Worm (Caenorhabditis elegans) whole organism, early embryonic: ENCODE results near the gene F45D3.3.

ENCODE experiments used
- B0310.2 ChIP-seq: sonication (generic microtip); optimal IDR thresholded peaks from 2 replicates; lab custom pipeline; 2016; ENCODE audit warnings: mild to moderate bottlenecking, missing genetic modification characterization, missing compliant biosample characterization
- F13C5.2 ChIP-seq: sonication (generic microtip); optimal IDR thresholded peaks from 2 replicates; lab custom pipeline; 2017; ENCODE audit warnings: mild to moderate bottlenecking, missing genetic modification characterization, inconsistent platforms, missing compliant biosample characterization
- aly-1 ChIP-seq: sonication (generic microtip); optimal IDR thresholded peaks from 2 replicates; lab custom pipeline; 2016; ENCODE audit warnings: missing genetic modification characterization, missing compliant biosample characterization
- ama-1 ChIP-seq: fragments of 150-350 bp; optimal IDR thresholded peaks from 2 replicates; lab custom pipeline; 2014
- ceh-13 ChIP-seq: fragments of 200-800 bp; sonication (Bioruptor generic); optimal IDR thresholded peaks from 2 replicates; lab custom pipeline; 2018; ENCODE audit warnings: mild to moderate bottlenecking, missing genetic modification characterization, missing compliant biosample characterization
- ceh-36 ChIP-seq: sonication (generic microtip); optimal IDR thresholded peaks from 2 replicates; lab custom pipeline; 2016; ENCODE audit warnings: missing genetic modification characterization, inconsistent platforms, missing compliant biosample characterization
- ets-7 ChIP-seq: sonication (generic microtip); optimal IDR thresholded peaks from 2 replicates; lab custom pipeline; 2016; ENCODE audit warnings: missing genotype, missing genetic modification characterization, missing compliant biosample characterization
- flt-1 ChIP-seq: fragments of 200-800 bp; sonication (Bioruptor generic); IDR thresholded peaks from 2 replicates; pipeline ENCODE4 v1.3.6; 2022; ENCODE audit warnings: missing genetic modification characterization, missing compliant biosample characterization
- hmbx-1 ChIP-seq: sonication (generic microtip); optimal IDR thresholded peaks from 2 replicates; lab custom pipeline; 2016; ENCODE audit warnings: mild to moderate bottlenecking, missing genetic modification characterization, missing compliant biosample characterization
- hmg-4 ChIP-seq: fragments of 200-800 bp; sonication (Bioruptor generic); optimal IDR thresholded peaks from 2 replicates; lab custom pipeline; 2018; ENCODE audit warnings: mild to moderate bottlenecking, missing genetic modification characterization, missing compliant biosample characterization
- hnd-1 ChIP-seq: sonication (generic microtip); optimal IDR thresholded peaks from 2 replicates; lab custom pipeline; 2016; ENCODE audit warnings: missing genetic modification characterization, missing compliant biosample characterization
- pes-1 ChIP-seq: fragments of 200-800 bp; sonication (Bioruptor generic); IDR thresholded peaks from 2 replicates; pipeline ENCODE4 v1.3.6; 2022; ENCODE audit warnings: missing genetic modification reagents, missing genetic modification characterization, missing compliant biosample characterization
- scrt-1 ChIP-seq: fragments of 200-800 bp; sonication (Bioruptor generic); IDR thresholded peaks from 2 replicates; pipeline ENCODE4 v1.3.6; 2022; ENCODE audit warnings: missing genetic modification characterization, missing compliant biosample characterization
- sea-1 ChIP-seq: fragments of 200-800 bp; sonication (Bioruptor generic); conservative IDR thresholded peaks from 2 replicates; pipeline ENCODE4 v1.3.6; 2022; ENCODE audit warnings: missing genetic modification characterization, missing compliant biosample characterization
- tbx-11 ChIP-seq: fragments of 200-800 bp; sonication (Bioruptor generic); IDR thresholded peaks from 2 replicates; pipeline ENCODE4 v1.3.6; 2022; ENCODE audit warnings: missing genetic modification characterization, missing compliant biosample characterization
- tbx-37 ChIP-seq: fragments of 200-800 bp; sonication (Bioruptor generic); conservative IDR thresholded peaks from 2 replicates; pipeline ENCODE4 v1.3.6; 2022; ENCODE audit warnings: missing genetic modification reagents, missing genetic modification characterization, missing compliant biosample characterization
- tra-4 ChIP-seq: sonication (generic microtip); optimal IDR thresholded peaks from 2 replicates; lab custom pipeline; 2017; ENCODE audit warnings: missing genetic modification characterization, missing compliant biosample characterization

Gene F45D3.3

ce11 chrV:12518770-12519169 is 31.4 kb downstream of the F45D3.3 start:
- no peak for TF ChIP-seq tbx-37
- no peak for TF ChIP-seq tbx-11 (GFP tag; lab: Robert Waterston, UW)
- no peak for TF ChIP-seq hnd-1 (tag; lab: Kevin White, UChicago)

DNA sequence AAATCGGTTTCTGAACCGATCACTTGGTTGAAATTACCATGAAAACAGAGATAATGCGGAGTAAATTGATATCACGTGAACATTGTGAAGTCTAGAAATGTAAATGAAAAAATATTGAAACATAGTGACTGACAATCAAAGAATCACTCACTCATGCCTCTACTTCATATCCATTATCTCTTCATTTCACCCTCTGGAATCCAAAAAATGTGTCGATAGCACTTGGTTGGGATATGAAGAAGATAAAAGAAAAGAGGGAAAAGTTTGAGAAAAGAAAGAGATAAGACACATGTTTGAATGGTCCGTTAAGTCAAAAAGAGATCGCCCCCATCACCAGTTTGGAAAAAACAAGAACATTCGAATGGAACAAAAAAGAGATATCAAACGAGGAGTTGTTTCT is 32.4 kb downstream of the F45D3.3 start:
- no peak for TF ChIP-seq tra-4 (tag; lab: Kevin White, UChicago)
- TF ChIP-seq B0310.2 (tag; lab: Kevin White, UChicago) = no peak
- TF ChIP-seq aly-1 = no peak
- TF ChIP-seq tbx-37 = no peak
- no peak for TF ChIP-seq hmbx-1 (tag; lab: Kevin White, UChicago)
- TF ChIP-seq ceh-13 (GFP tag; lab: Kevin White, UChicago) = no peak
- TF ChIP-seq ets-7 (tag; lab: Kevin White, UChicago) = no peak
- TF ChIP-seq F13C5.2 (tag; lab: Kevin White, UChicago) = no peak
- no peak for TF ChIP-seq ama-1 (lab: Kevin White, UChicago)
- TF ChIP-seq hnd-1 (tag; lab: Kevin White, UChicago) = no peak

ce11 chrV:12517148-12517547 is 33.0 kb downstream of the F45D3.3 start, which contains the start of gene cal-1:
TSS of gene cal-1 (minus strand) at chrV:12517248.
- TF ChIP-seq ama-1 (lab: Kevin White, UChicago) = no peak
- TF ChIP-seq hmg-4 = no peak
- TF ChIP-seq ceh-36 = no peak

DNA sequence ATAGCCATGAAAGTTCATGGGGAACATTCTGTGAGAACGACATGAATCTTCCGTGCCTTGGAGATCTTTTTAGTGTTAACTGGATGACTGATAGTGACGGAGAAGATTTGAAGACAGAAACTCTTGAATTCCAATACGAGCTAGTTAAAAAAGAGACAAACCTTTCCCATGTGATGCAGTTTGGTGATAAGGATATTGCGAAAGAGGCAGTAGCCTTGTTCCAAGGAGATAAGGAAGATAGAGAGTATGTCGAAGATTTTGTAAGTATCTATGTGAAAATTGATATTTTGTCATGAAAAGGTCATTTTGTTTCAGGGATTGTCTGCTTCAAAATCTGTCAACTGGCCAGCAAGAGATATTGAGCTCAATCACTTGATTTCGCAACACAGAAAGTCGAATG is 36.3 kb downstream of the F45D3.3 start:
- TF ChIP-seq scrt-1 (GFP tag; lab: Robert Waterston, UW) (no peak), sea-1 (GFP tag; lab: Robert Waterston, UW) (no peak), tbx-37 (no peak), tra-4 (tag; lab: Kevin White, UChicago) (no peak), aly-1 (no peak), F13C5.2 (tag; lab: Kevin White, UChicago) (no peak), pes-1 (GFP tag; lab: Robert Waterston, UW) (no peak), ceh-13 (GFP tag; lab: Kevin White, UChicago) (no peak), tbx-11 (GFP tag; lab: Robert Waterston, UW) (no peak), flt-1 (GFP tag; lab: Robert Waterston, UW) (no peak)

DNA sequence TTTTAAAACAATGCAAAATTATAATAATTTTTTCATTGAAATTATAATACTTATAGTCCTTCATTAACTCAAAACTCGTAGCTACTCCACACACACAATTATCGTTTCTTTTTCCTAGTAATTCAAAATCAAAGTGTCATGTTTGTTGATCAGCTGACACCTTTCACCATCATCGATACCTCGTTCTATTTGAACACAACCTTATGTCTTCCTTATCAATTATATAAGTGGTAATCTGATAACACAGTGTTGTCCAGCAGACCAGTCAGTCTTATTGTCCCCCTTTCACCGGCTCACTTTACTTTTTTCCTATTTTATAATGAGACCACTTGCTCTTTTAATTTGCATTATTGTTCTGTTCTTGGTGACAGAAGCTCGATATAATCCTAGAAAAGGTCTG is 37.4 kb downstream of the F45D3.3 start, which contains the start of the genes T28H10.2 and lgmn-1:
TSS of gene T28H10.2 (minus strand) at position 177 of the 400 bp plus-strand sequence.
TSS of gene lgmn-1 (plus strand) at position 284 of the 400 bp plus-strand sequence.
- TF ChIP-seq ceh-13 (GFP tag; lab: Kevin White, UChicago) (no peak), hmg-4 (no peak), tbx-11 (GFP tag; lab: Robert Waterston, UW) (no peak), aly-1 (no peak), ets-7 (tag; lab: Kevin White, UChicago) (no peak), pes-1 (GFP tag; lab: Robert Waterston, UW) (no peak), tra-4 (tag; lab: Kevin White, UChicago) (no peak), tbx-37 (no peak), hmbx-1 (tag; lab: Kevin White, UChicago) (no peak), flt-1 (GFP tag; lab: Robert Waterston, UW) (no peak), scrt-1 (GFP tag; lab: Robert Waterston, UW) (no peak), F13C5.2 (tag; lab: Kevin White, UChicago) (no peak), ama-1 (lab: Kevin White, UChicago) (no peak), hnd-1 (tag; lab: Kevin White, UChicago) (no peak), B0310.2 (tag; lab: Kevin White, UChicago) (no peak), ceh-36 (no peak), sea-1 (GFP tag; lab: Robert Waterston, UW) (no peak)

- TF ChIP-seq pes-1 (GFP tag; lab: Robert Waterston, UW) (no peak), scrt-1 (GFP tag; lab: Robert Waterston, UW) (no peak), ets-7 (tag; lab: Kevin White, UChicago) (no peak), aly-1 (no peak), ceh-13 (GFP tag; lab: Kevin White, UChicago) (no peak), F13C5.2 (tag; lab: Kevin White, UChicago) (no peak), ceh-36 (no peak), flt-1 (GFP tag; lab: Robert Waterston, UW) (no peak), sea-1 (GFP tag; lab: Robert Waterston, UW) (no peak), tbx-11 (GFP tag; lab: Robert Waterston, UW) (no peak), hmbx-1 (tag; lab: Kevin White, UChicago) (no peak), hmg-4 (no peak), B0310.2 (tag; lab: Kevin White, UChicago) (no peak), tra-4 (tag; lab: Kevin White, UChicago) (no peak), ama-1 (lab: Kevin White, UChicago) (no peak), hnd-1 (tag; lab: Kevin White, UChicago) (no peak), tbx-37 (no peak)
These were observed 38.2 kb downstream of the F45D3.3 start for ce11 chrV:12511946-12512345.

DNA sequence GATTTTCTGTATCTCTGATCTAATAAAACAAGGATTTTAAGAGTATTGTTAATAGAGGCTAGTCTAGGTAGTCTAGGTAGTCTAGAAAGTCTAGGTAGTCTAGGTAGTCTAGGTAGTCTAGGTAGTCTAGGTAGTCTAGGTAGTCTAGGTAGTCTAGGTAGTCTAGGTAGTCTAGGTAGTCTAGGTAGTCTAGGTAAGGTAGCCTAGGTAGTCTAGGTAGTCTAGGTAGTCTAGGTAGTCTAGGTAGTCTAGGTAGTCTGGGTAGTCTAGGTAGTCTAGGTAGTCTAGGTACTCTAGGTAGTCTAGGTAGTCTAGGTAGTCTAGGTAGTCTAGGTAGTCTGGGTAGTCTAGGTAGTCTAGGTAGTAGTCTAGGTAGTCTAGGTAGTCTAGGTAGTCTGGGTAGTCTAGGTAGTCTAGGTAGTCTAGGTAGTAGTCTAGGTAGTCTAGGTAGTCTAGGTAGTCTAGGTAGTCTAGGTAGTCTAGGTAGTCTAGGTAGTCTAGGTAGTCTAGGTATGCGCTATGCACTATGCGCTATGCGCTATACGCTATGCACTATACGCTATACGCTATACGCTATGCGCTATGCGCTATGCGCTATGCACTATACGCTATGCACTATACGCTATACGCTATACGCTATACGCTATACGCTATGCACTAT is 40.1 kb downstream of the F45D3.3 start:
- TF ChIP-seq hnd-1 (tag; lab: Kevin White, UChicago) = peak; percentile 66
- TF ChIP-seq ceh-36 = peak; percentile 48

DNA sequence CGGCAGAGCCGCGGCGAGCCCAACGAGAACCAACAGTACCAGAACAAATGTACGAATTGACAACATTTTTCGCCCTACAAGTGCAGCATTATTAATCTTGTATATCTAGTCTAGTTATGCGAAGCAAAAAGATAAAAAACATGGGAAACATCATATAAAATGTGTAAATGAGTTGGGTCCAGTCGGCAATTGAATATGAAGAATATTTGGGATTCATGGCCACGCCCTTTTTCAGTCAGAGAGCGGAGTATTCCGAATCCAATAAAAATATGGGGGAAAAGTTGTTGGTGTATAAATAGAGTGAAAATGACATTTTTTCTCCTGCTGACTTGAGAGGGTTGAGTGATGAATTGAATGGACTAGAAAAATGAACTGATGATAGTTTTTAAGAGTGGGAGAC is 44.0 kb downstream of the F45D3.3 start, which contains the start of gene nlp-46:
TSS of gene nlp-46 (minus strand) at position 101 of the 400 bp plus-strand sequence.
- no peak for TF ChIP-seq pes-1 (GFP tag; lab: Robert Waterston, UW)
- no peak for TF ChIP-seq hnd-1 (tag; lab: Kevin White, UChicago)
- TF ChIP-seq F13C5.2 (tag; lab: Kevin White, UChicago) = no peak
- no peak for TF ChIP-seq B0310.2 (tag; lab: Kevin White, UChicago)
- TF ChIP-seq flt-1 (GFP tag; lab: Robert Waterston, UW) = no peak
- no peak for TF ChIP-seq tbx-11 (GFP tag; lab: Robert Waterston, UW)
- TF ChIP-seq hmg-4 = no peak
- no peak for TF ChIP-seq ets-7 (tag; lab: Kevin White, UChicago)
- no peak for TF ChIP-seq ama-1 (lab: Kevin White, UChicago)
- no peak for TF ChIP-seq tbx-37
- no peak for TF ChIP-seq ceh-36
- no peak for TF ChIP-seq tra-4 (tag; lab: Kevin White, UChicago)
- TF ChIP-seq ceh-13 (GFP tag; lab: Kevin White, UChicago) = no peak
